Worm (Caenorhabditis elegans): ENCODE results near the gene rilp-1.

rilp-1 gene

DNA sequence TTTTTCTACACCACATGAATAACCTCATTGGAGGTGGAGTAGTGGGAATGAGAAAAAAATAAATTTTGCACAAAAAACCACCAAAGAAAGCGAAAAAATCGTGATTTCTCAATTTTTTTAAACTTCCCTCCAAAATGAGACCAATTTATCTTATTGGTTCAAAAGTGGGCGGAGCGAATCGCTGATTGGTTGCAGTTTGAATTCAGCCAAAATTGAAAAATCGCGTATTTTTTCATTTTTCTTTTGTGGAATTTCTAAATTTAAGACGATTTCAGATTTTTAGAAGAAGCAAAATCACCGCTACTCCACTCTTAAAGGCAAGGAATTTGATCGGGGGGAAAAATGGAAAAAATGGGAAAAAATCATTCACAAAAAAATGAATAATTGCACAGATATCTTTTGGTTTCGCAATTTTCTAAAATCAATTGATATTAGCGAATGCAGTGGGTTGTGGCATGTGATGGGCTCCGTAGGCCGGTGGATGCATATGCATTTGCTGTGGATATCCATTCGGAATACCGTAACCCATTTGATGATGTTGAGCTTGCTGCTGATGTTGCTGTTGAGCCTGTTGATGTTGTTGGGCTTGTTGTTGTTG lies 23.0 kb upstream of the rilp-1 start:
- no peak for TF ChIP-seq gmeb-1 (tag; optimal IDR thresholded peaks at IDR 0.05)

DNA sequence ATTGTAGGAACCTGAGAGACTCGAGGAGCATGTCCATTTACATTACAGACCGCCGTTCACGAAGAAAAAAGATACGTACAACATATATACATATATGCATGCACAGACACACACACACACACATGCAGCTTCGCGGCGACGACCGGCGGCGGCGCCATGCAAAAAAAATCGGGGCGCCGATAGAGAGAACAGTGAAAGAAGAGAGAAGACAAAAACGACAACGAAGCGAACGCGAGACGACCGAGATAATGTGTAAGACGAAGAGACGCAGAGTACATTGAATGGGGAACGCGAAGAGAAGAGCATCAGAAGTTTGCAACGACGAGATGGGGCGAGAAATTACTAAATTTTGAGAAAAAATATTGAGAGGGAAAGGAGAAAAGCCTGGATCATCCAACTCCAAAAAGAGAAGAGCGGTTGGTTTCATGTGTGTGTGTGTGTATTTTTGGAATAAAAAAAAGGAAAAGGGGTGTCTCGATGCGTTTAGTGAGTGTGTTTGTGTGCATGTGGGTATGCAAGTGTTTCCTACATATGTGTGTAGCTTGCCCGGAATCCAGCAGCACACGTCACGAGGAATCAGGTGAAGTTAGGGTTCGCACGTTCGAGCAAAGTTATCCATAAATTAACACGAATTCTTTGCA lies 16.2 kb upstream of the rilp-1 start:
- TF ChIP-seq ceh-82 (tag; optimal IDR thresholded peaks at IDR 0.05) (no peak), nhr-25 (tag; optimal IDR thresholded peaks at IDR 0.05) (no peak), ztf-4 (tag; optimal IDR thresholded peaks at IDR 0.05) (no peak), Y55F3AM.14 (GFP tag; optimal IDR thresholded peaks at IDR 0.05) (no peak), skn-1 (tag; optimal IDR thresholded peaks at IDR 0.05) (no peak), elt-1 (tag; optimal IDR thresholded peaks at IDR 0.05) (no peak), nhr-23 (tag; optimal IDR thresholded peaks at IDR 0.05) (no peak), C34F6.9 (tag; optimal IDR thresholded peaks at IDR 0.05) (peak; percentile 37), lsy-2 (tag; optimal IDR thresholded peaks at IDR 0.05) (peak in 1 of 2 experiments; percentile 26), fos-1 (tag; optimal IDR thresholded peaks at IDR 0.05) (peak; percentile 38), lin-13 (GFP tag; optimal IDR thresholded peaks at IDR 0.05) (no peak), F13H6.1 (tag; optimal IDR thresholded peaks at IDR 0.05) (peak; percentile 15), egl-27 (tag; optimal IDR thresholded peaks at IDR 0.05) (no peak), gmeb-1 (tag; optimal IDR thresholded peaks at IDR 0.05) (no peak), sem-4 (tag; optimal IDR thresholded peaks at IDR 0.05) (no peak), nhr-129 (tag; optimal IDR thresholded peaks at IDR 0.05) (no peak), unc-55 (GFP tag; optimal IDR thresholded peaks at IDR 0.05) (peak; percentile 43), sma-3 (GFP tag; optimal IDR thresholded peaks at IDR 0.05) (no peak), mbf-1 (tag; optimal IDR thresholded peaks at IDR 0.05) (no peak), ztf-11 (tag; optimal IDR thresholded peaks at IDR 0.05) (no peak), blmp-1 (tag; optimal IDR thresholded peaks at IDR 0.05; ENCODE audit: insufficient read depth) (no peak)

ce11 chrIII:3620652-3621051 lies 15.3 kb upstream of the rilp-1 start:
- TF ChIP-seq nhr-77 (tag; optimal IDR thresholded peaks at IDR 0.05) (no peak), elt-3 (tag; optimal IDR thresholded peaks at IDR 0.05) (no peak), nhr-6 (tag; optimal IDR thresholded peaks at IDR 0.05) (no peak), nhr-129 (tag; optimal IDR thresholded peaks at IDR 0.05) (peak; percentile 14), unc-55 (GFP tag; optimal IDR thresholded peaks at IDR 0.05) (peak; percentile 48), blmp-1 (tag; optimal IDR thresholded peaks at IDR 0.05; ENCODE audit: insufficient read depth) (no peak), mab-5 (tag; optimal IDR thresholded peaks at IDR 0.05) (no peak), sem-4 (tag; optimal IDR thresholded peaks at IDR 0.05) (peak; percentile 3), C34F6.9 (tag; optimal IDR thresholded peaks at IDR 0.05) (peak; percentile 12), lsy-2 (tag; optimal IDR thresholded peaks at IDR 0.05) (peak in 1 of 2 experiments; percentile 37), crh-2 (tag; optimal IDR thresholded peaks at IDR 0.05) (peak; percentile 7), skn-1 (tag; optimal IDR thresholded peaks at IDR 0.05) (no peak), lin-13 (GFP tag; optimal IDR thresholded peaks at IDR 0.05) (peak; percentile 14), nhr-23 (tag; optimal IDR thresholded peaks at IDR 0.05) (no peak), snpc-4 (tag; optimal IDR thresholded peaks at IDR 0.05) (peak; percentile 35), unc-39 (tag; optimal IDR thresholded peaks at IDR 0.05) (no peak), aly-2 (tag; optimal IDR thresholded peaks at IDR 0.05) (no peak), mdl-1 (tag; optimal IDR thresholded peaks at IDR 0.05) (peak in 1 of 2 experiments; percentile 13), F13H6.1 (tag; optimal IDR thresholded peaks at IDR 0.05) (peak; percentile 69), peb-1 (tag; optimal IDR thresholded peaks at IDR 0.05) (no peak), zag-1 (tag; optimal IDR thresholded peaks at IDR 0.05) (no peak), Y55F3AM.14 (GFP tag; optimal IDR thresholded peaks at IDR 0.05) (no peak), lin-11 (tag; optimal IDR thresholded peaks at IDR 0.05) (peak; percentile 16)

ce11 chrIII:3621211-3621897 lies 14.6 kb upstream of the rilp-1 start:
- TF ChIP-seq ZK546.5 (tag; optimal IDR thresholded peaks at IDR 0.05), result no peak
- TF ChIP-seq alr-1 (tag; optimal IDR thresholded peaks at IDR 0.05), result no peak
- TF ChIP-seq ceh-16 (tag; optimal IDR thresholded peaks at IDR 0.05), result peak; percentile 63
- TF ChIP-seq nhr-21 (tag; optimal IDR thresholded peaks at IDR 0.05), result peak; percentile 30
- TF ChIP-seq nhr-237 (tag; optimal IDR thresholded peaks at IDR 0.05), result no peak
- no peak for TF ChIP-seq crh-2 (tag; optimal IDR thresholded peaks at IDR 0.05)
- no peak for TF ChIP-seq zag-1 (tag; optimal IDR thresholded peaks at IDR 0.05)
- TF ChIP-seq nhr-10 (tag; optimal IDR thresholded peaks at IDR 0.05), result no peak
- no peak for TF ChIP-seq ama-1 (optimal IDR thresholded peaks at IDR 0.05)
- no peak for TF ChIP-seq skn-1 (tag; optimal IDR thresholded peaks at IDR 0.05)
- peak; percentile 10 to 43 for TF ChIP-seq mdl-1 (tag; optimal IDR thresholded peaks at IDR 0.05)
- TF ChIP-seq nhr-11 (tag; optimal IDR thresholded peaks at IDR 0.05), result no peak
- no peak for TF ChIP-seq sem-4 (tag; optimal IDR thresholded peaks at IDR 0.05)
- TF ChIP-seq nhr-77 (tag; optimal IDR thresholded peaks at IDR 0.05), result no peak
- peak; percentile 37 for TF ChIP-seq fos-1 (tag; optimal IDR thresholded peaks at IDR 0.05)
- TF ChIP-seq sma-9 (GFP tag; optimal IDR thresholded peaks at IDR 0.05), result peak; percentile 24
- no peak for TF ChIP-seq sma-9 (tag; optimal IDR thresholded peaks at IDR 0.05)
- TF ChIP-seq nhr-25 (tag; optimal IDR thresholded peaks at IDR 0.05), result peak; percentile 32
- peak in 1 of 2 experiments; percentile 10 for TF ChIP-seq lsy-2 (tag; optimal IDR thresholded peaks at IDR 0.05)
- TF ChIP-seq nhr-12 (tag; optimal IDR thresholded peaks at IDR 0.05), result no peak
- TF ChIP-seq ztf-11 (tag; optimal IDR thresholded peaks at IDR 0.05), result no peak
- no peak for TF ChIP-seq mbf-1 (tag; optimal IDR thresholded peaks at IDR 0.05)
- no peak for TF ChIP-seq unc-55 (GFP tag; optimal IDR thresholded peaks at IDR 0.05)
- TF ChIP-seq mab-5 (tag; optimal IDR thresholded peaks at IDR 0.05), result no peak

Measured in whole organism, L2 larva.